Worm (Caenorhabditis elegans) whole organism, late embryonic: ENCODE data around the gene nspb-9.

Source experiments
- C08G9.2 ChIP-seq: sonication (generic microtip); optimal IDR thresholded peaks from 2 replicates; lab custom pipeline; 2016; ENCODE audit warnings: mild to moderate bottlenecking, missing genetic modification characterization, moderate library complexity, missing compliant biosample characterization
- K02D7.2 ChIP-seq: sonication (generic microtip); optimal IDR thresholded peaks from 2 replicates; lab custom pipeline; 2017; ENCODE audit warnings: mild to moderate bottlenecking, missing genetic modification characterization, missing compliant biosample characterization
- ahr-1 ChIP-seq: sonication (generic microtip); optimal IDR thresholded peaks from 2 replicates; lab custom pipeline; 2016; ENCODE audit warnings: missing genetic modification characterization, missing compliant biosample characterization
- ama-1 ChIP-seq: fragments of 150-350 bp; optimal IDR thresholded peaks from 2 replicates; lab custom pipeline; 2014
- ceh-14 ChIP-seq: sonication (generic microtip); optimal IDR thresholded peaks from 2 replicates; lab custom pipeline; 2016; ENCODE audit warnings: missing genotype, missing genetic modification characterization, missing compliant biosample characterization
- ceh-2 ChIP-seq: sonication (generic microtip); optimal IDR thresholded peaks from 2 replicates; lab custom pipeline; 2016; ENCODE audit warnings: missing genotype, missing genetic modification characterization, missing compliant biosample characterization
- ceh-22 ChIP-seq: sonication (generic microtip); optimal IDR thresholded peaks from 2 replicates; lab custom pipeline; 2017; ENCODE audit warnings: missing biosample characterization, missing genetic modification characterization
- ceh-30 ChIP-seq: fragments of 150-350 bp; optimal IDR thresholded peaks from 2 replicates; lab custom pipeline; 2014; ENCODE audit warnings: missing biosample characterization, missing genetic modification characterization
- ceh-45 ChIP-seq: fragments of 200-800 bp; sonication (Bioruptor generic); IDR thresholded peaks from 2 replicates; pipeline ENCODE4 v1.3.6; 2022; ENCODE audit warnings: missing genetic modification reagents, missing genetic modification characterization, missing compliant biosample characterization
- ceh-48 ChIP-seq: sonication (generic microtip); optimal IDR thresholded peaks from 2 replicates; lab custom pipeline; 2016; ENCODE audit warnings: missing genetic modification characterization, inconsistent platforms, missing compliant biosample characterization
- ceh-6 ChIP-seq: fragments of 200-800 bp; sonication (Bioruptor generic); optimal IDR thresholded peaks from 2 replicates; lab custom pipeline; 2018; ENCODE audit warnings: mild to moderate bottlenecking, missing genetic modification characterization, missing compliant biosample characterization
- ceh-9 ChIP-seq: sonication (generic microtip); optimal IDR thresholded peaks from 2 replicates; lab custom pipeline; 2016; ENCODE audit warnings: mild to moderate bottlenecking, missing genetic modification characterization, inconsistent platforms, missing compliant biosample characterization
- elt-2 ChIP-seq: sonication (generic microtip); optimal IDR thresholded peaks from 2 replicates; lab custom pipeline; 2016; ENCODE audit warnings: missing genetic modification reagents, missing genetic modification characterization, missing compliant biosample characterization
- elt-4 ChIP-seq: sonication (generic microtip); optimal IDR thresholded peaks from 2 replicates; lab custom pipeline; 2016; ENCODE audit warnings: missing genetic modification characterization, missing compliant biosample characterization
- ets-4 ChIP-seq: sonication (generic microtip); optimal IDR thresholded peaks from 2 replicates; lab custom pipeline; 2016; ENCODE audit warnings: missing genetic modification characterization, missing compliant biosample characterization
- fkh-6 ChIP-seq: sonication (generic microtip); optimal IDR thresholded peaks from 2 replicates; lab custom pipeline; 2016; ENCODE audit warnings: missing genetic modification characterization, missing compliant biosample characterization
- hlh-15 ChIP-seq: sonication (generic microtip); optimal IDR thresholded peaks from 2 replicates; lab custom pipeline; 2016; ENCODE audit warnings: missing genetic modification characterization, missing compliant biosample characterization
- hlh-6 ChIP-seq: sonication (generic microtip); optimal IDR thresholded peaks from 2 replicates; lab custom pipeline; 2016; ENCODE audit warnings: missing genotype, missing genetic modification characterization, missing compliant biosample characterization
- lim-6 ChIP-seq: sonication (generic microtip); optimal IDR thresholded peaks from 2 replicates; lab custom pipeline; 2016; ENCODE audit warnings: missing genetic modification characterization, missing compliant biosample characterization
- lin-11 ChIP-seq: fragments of 200-800 bp; sonication (Bioruptor generic); optimal IDR thresholded peaks from 2 replicates; lab custom pipeline; 2018; ENCODE audit warnings: mild to moderate bottlenecking, missing genetic modification characterization, missing compliant biosample characterization
- madf-2 ChIP-seq: sonication (generic microtip); optimal IDR thresholded peaks from 2 replicates; lab custom pipeline; 2017; ENCODE audit warnings: missing genetic modification characterization, missing compliant biosample characterization
- mec-3 ChIP-seq: sonication (generic microtip); optimal IDR thresholded peaks from 2 replicates; lab custom pipeline; 2016; ENCODE audit warnings: borderline replicate concordance, missing genetic modification characterization, missing compliant biosample characterization
- nfya-1 ChIP-seq: sonication (generic microtip); optimal IDR thresholded peaks from 2 replicates; lab custom pipeline; 2017; ENCODE audit warnings: missing genetic modification characterization, mild to moderate bottlenecking, missing compliant biosample characterization, antibody characterized with exemption, moderate library complexity
- npax-4 ChIP-seq: sonication (generic microtip); optimal IDR thresholded peaks from 2 replicates; lab custom pipeline; 2016; ENCODE audit warnings: missing genetic modification characterization, missing compliant biosample characterization
- pag-3 ChIP-seq: sonication (generic microtip); optimal IDR thresholded peaks from 2 replicates; lab custom pipeline; 2016; ENCODE audit warnings: missing compliant biosample characterization, missing genetic modification characterization, borderline replicate concordance
- pha-4 ChIP-seq: fragments of 150-350 bp; optimal IDR thresholded peaks from 2 replicates; lab custom pipeline; 2018; ENCODE audit warnings: missing biosample characterization, missing genetic modification reagents, missing genetic modification characterization
- ref-2 ChIP-seq: sonication (generic microtip); optimal IDR thresholded peaks from 2 replicates; lab custom pipeline; 2016; ENCODE audit warnings: missing genetic modification characterization, missing compliant biosample characterization
- rnt-1 ChIP-seq: sonication (generic microtip); optimal IDR thresholded peaks from 2 replicates; lab custom pipeline; 2016; ENCODE audit warnings: missing genetic modification characterization, missing compliant biosample characterization
- sox-4 ChIP-seq: sonication (generic microtip); optimal IDR thresholded peaks from 2 replicates; lab custom pipeline; 2017; ENCODE audit warnings: mild to moderate bottlenecking, missing genetic modification characterization, inconsistent platforms, missing compliant biosample characterization
- tbx-2 ChIP-seq: sonication (generic microtip); optimal IDR thresholded peaks from 2 replicates; lab custom pipeline; 2016; ENCODE audit warnings: missing genetic modification characterization, missing compliant biosample characterization
- tbx-7 ChIP-seq: sonication (generic microtip); optimal IDR thresholded peaks from 2 replicates; lab custom pipeline; 2016; ENCODE audit warnings: missing genotype, missing genetic modification characterization, missing compliant biosample characterization
- unc-3 ChIP-seq, 2 experiments: fragments of 200-800 bp in 1 of 2; sonication (Bioruptor generic) in 1 of 2; sonication (generic microtip) in 1 of 2; conservative IDR thresholded peaks in 1 of 2; optimal IDR thresholded peaks in 1 of 2; 2 replicates each; pipeline versions ENCODE4 v1.3.6 to Lab custom; 2016 to 2022; ENCODE audit warnings: missing compliant biosample characterization in 2 of 2, missing genetic modification characterization in 2 of 2, missing genetic modification reagents in 1 of 2
- unc-55 ChIP-seq: sonication (generic microtip); optimal IDR thresholded peaks from 2 replicates; lab custom pipeline; 2017; ENCODE audit warnings: missing biosample characterization, missing genetic modification reagents, missing genetic modification characterization
- unc-86 ChIP-seq: sonication (generic microtip); optimal IDR thresholded peaks from 2 replicates; lab custom pipeline; 2016; ENCODE audit warnings: missing genetic modification characterization, missing compliant biosample characterization
- zip-5 ChIP-seq: sonication (generic microtip); optimal IDR thresholded peaks from 2 replicates; lab custom pipeline; 2016; ENCODE audit warnings: missing genetic modification characterization, missing compliant biosample characterization
- ztf-16 ChIP-seq: sonication (generic microtip); optimal IDR thresholded peaks from 2 replicates; lab custom pipeline; 2017; ENCODE audit warnings: missing genetic modification characterization, missing compliant biosample characterization

nspb-9 gene

ce11 chrII:14578716-14579115 is 1.9 kb upstream of the nspb-9 start, which contains the start of gene C01G12.9:
TSS of gene C01G12.9 (plus strand) at chrII:14579016.
- TF ChIP-seq ceh-45 (no peak), nfya-1 (tag; lab: Kevin White, UChicago) (no peak), ceh-48 (tag; lab: Kevin White, UChicago) (no peak), elt-2 (tag; lab: Kevin White, UChicago) (no peak), ets-4 (tag; lab: Kevin White, UChicago) (no peak), sox-4 (no peak), hlh-15 (no peak), unc-55 (GFP tag; lab: Kevin White, UChicago) (no peak)

- TF ChIP-seq zip-5 (tag; lab: Kevin White, UChicago) (no peak), ceh-6 (no peak), C08G9.2 (tag; lab: Kevin White, UChicago) (no peak), ets-4 (tag; lab: Kevin White, UChicago) (no peak), ceh-22 (tag; lab: Kevin White, UChicago) (no peak), ceh-30 (no peak), elt-4 (no peak), hlh-6 (tag; lab: Kevin White, UChicago) (no peak), pha-4 (no peak), ahr-1 (tag; lab: Kevin White, UChicago) (no peak), elt-2 (tag; lab: Kevin White, UChicago) (no peak), madf-2 (tag; lab: Kevin White, UChicago) (no peak), tbx-2 (tag; lab: Kevin White, UChicago) (no peak), ceh-14 (no peak), npax-4 (tag; lab: Kevin White, UChicago) (no peak), ceh-45 (no peak), rnt-1 (tag; lab: Kevin White, UChicago) (no peak)
- TF ChIP-seq, all 69 proteins: peak for 0
Observed at ce11 chrII:14582206-14582605, 1.5 kb downstream of the nspb-9 start, which contains the start of gene C01G12.3. TSS of gene C01G12.3 (minus strand) at chrII:14582306.

ce11 chrII:14587407-14587806 is 6.7 kb downstream of the nspb-9 start, which contains the start of gene C01G12.5:
TSS of gene C01G12.5 (minus strand) at chrII:14587507.
- TF ChIP-seq ceh-9 (no peak), ceh-2 (tag; lab: Kevin White, UChicago) (no peak), mec-3 (tag; lab: Kevin White, UChicago) (no peak), ztf-16 (tag; lab: Kevin White, UChicago) (no peak), elt-2 (tag; lab: Kevin White, UChicago) (no peak), K02D7.2 (tag; lab: Kevin White, UChicago) (no peak), nfya-1 (tag; lab: Kevin White, UChicago) (no peak)

ce11 chrII:14588162-14588561 is 7.5 kb downstream of the nspb-9 start, which contains the start of gene nspb-10:
TSS of gene nspb-10 (minus strand) at chrII:14588262.
- TF ChIP-seq ceh-48 (tag; lab: Kevin White, UChicago) = no peak
- no peak for TF ChIP-seq tbx-7 (tag; lab: Kevin White, UChicago)
- no peak for TF ChIP-seq ama-1 (lab: Kevin White, UChicago)
- TF ChIP-seq unc-3 (GFP tag; conservative IDR thresholded peaks at IDR 0.05; lab: Robert Waterston, UW) = no peak
- TF ChIP-seq unc-3 (tag; optimal IDR thresholded peaks at IDR 0.05; lab: Kevin White, UChicago) = no peak
- no peak for TF ChIP-seq fkh-6 (tag; lab: Kevin White, UChicago)
- TF ChIP-seq ceh-22 (tag; lab: Kevin White, UChicago) = no peak
- TF ChIP-seq lim-6 = no peak
- no peak for TF ChIP-seq pag-3 (tag; lab: Kevin White, UChicago)
- no peak for TF ChIP-seq elt-4
- TF ChIP-seq ztf-16 (tag; lab: Kevin White, UChicago) = no peak
- no peak for TF ChIP-seq lin-11 (tag; lab: Kevin White, UChicago)
- TF ChIP-seq ref-2 (tag; lab: Kevin White, UChicago) = no peak
- no peak for TF ChIP-seq ceh-6
- TF ChIP-seq unc-86 (tag; lab: Kevin White, UChicago) = no peak
